Worm (Caenorhabditis elegans) whole organism, L2 larva: ENCODE data around the gene Y46G5A.14.

Experiments
- ama-1 ChIP-seq: fragments of 150-350 bp; optimal IDR thresholded peaks from 2 replicates; lab custom pipeline; 2018; ENCODE audit warnings: inconsistent platforms
- ceh-82 ChIP-seq: fragments of 150-350 bp; optimal IDR thresholded peaks from 2 replicates; lab custom pipeline; 2014; ENCODE audit warnings: missing biosample characterization, missing genetic modification characterization
- elt-1 ChIP-seq: fragments of 150-350 bp; optimal IDR thresholded peaks from 2 replicates; lab custom pipeline; 2014; ENCODE audit warnings: missing biosample characterization, missing genetic modification characterization
- elt-3 ChIP-seq: sonication (generic microtip); optimal IDR thresholded peaks from 2 replicates; lab custom pipeline; 2017; ENCODE audit warnings: missing biosample characterization, missing genetic modification characterization
- fos-1 ChIP-seq: fragments of 150-350 bp; optimal IDR thresholded peaks from 2 replicates; lab custom pipeline; 2014; ENCODE audit warnings: missing biosample characterization, missing genetic modification characterization
- lin-39 ChIP-seq: fragments of 150-350 bp; optimal IDR thresholded peaks from 2 replicates; lab custom pipeline; 2014; ENCODE audit warnings: missing biosample characterization, missing genetic modification reagents, missing genetic modification characterization
- mdl-1 ChIP-seq, 2 experiments: fragments of 150-350 bp in 1 of 2; sonication (generic microtip) in 1 of 2; optimal IDR thresholded peaks; 2 replicates each; lab custom pipeline; 2017; ENCODE audit warnings: missing biosample characterization in 2 of 2, missing genetic modification characterization in 2 of 2
- nhr-237 ChIP-seq: fragments of 150-350 bp; optimal IDR thresholded peaks from 2 replicates; lab custom pipeline; 2014; ENCODE audit warnings: missing biosample characterization, missing genetic modification characterization
- skn-1 ChIP-seq: sonication (generic microtip); optimal IDR thresholded peaks from 2 replicates; lab custom pipeline; 2017; ENCODE audit warnings: missing biosample characterization, missing genetic modification characterization
- snpc-4 ChIP-seq: fragments of 150-350 bp; optimal IDR thresholded peaks from 2 replicates; lab custom pipeline; 2014; ENCODE audit warnings: missing biosample characterization, missing genetic modification characterization
- zag-1 ChIP-seq: fragments of 150-350 bp; optimal IDR thresholded peaks from 2 replicates; lab custom pipeline; 2014; ENCODE audit warnings: missing biosample characterization, missing genetic modification characterization
- ztf-1 ChIP-seq: fragments of 200-800 bp; sonication (Bioruptor generic); conservative IDR thresholded peaks from 2 replicates; pipeline ENCODE4 v1.3.6; 2022; ENCODE audit warnings: missing genetic modification characterization, missing compliant biosample characterization

- no peak for TF ChIP-seq ceh-82 (tag; lab: Kevin White, UChicago)
- no peak for TF ChIP-seq ama-1 (lab: Kevin White, UChicago)
- no peak for TF ChIP-seq mdl-1 (tag; optimal IDR thresholded peaks at IDR 0.05; lab: Kevin White, UChicago)
- no peak for TF ChIP-seq nhr-237 (tag; lab: Kevin White, UChicago)
- TF ChIP-seq lin-39 (tag; lab: Kevin White, UChicago) = no peak
- TF ChIP-seq snpc-4 (tag; lab: Kevin White, UChicago) = peak; percentile 22
- TF ChIP-seq elt-3 (tag; lab: Kevin White, UChicago) = no peak
- TF ChIP-seq fos-1 = peak; percentile 100
- TF ChIP-seq ztf-1 = no peak
- peak; percentile 70 for TF ChIP-seq skn-1 (tag; lab: Kevin White, UChicago)
- TF ChIP-seq zag-1 (tag; lab: Kevin White, UChicago) = no peak
- no peak for TF ChIP-seq elt-1 (tag; lab: Kevin White, UChicago)
Measured at ce11 chrII:12768167-12768712, 6.3 kb upstream of the Y46G5A.14 start, which contains the start of the genes vps-2 and tiar-2.
